Worm (Caenorhabditis elegans): ENCODE data around the gene F18E2.15.

- TF ChIP-seq cog-1 (tag; optimal IDR thresholded peaks at IDR 0.05) (no peak), klf-2 (GFP tag; conservative IDR thresholded peaks at IDR 0.05) (no peak), flt-1 (GFP tag; IDR thresholded peaks at IDR 0.05) (no peak), ztf-23 (GFP tag; IDR thresholded peaks at IDR 0.05) (no peak), tab-1 (GFP tag; IDR thresholded peaks at IDR 0.05) (no peak), med-1 (GFP tag; optimal IDR thresholded peaks at IDR 0.05; ENCODE audit: insufficient read depth) (no peak), ref-1 (GFP tag; conservative IDR thresholded peaks at IDR 0.05) (no peak), T22C8.4 (GFP tag; IDR thresholded peaks at IDR 0.05) (no peak), ztf-29 (GFP tag; IDR thresholded peaks at IDR 0.05) (no peak)
These were observed 24.6 kb downstream of the F18E2.15 start, which contains the start of gene cky-1 for ce11 chrV:12736166-12736753.
